Worm (Caenorhabditis elegans): ENCODE data around the gene ncs-4.

Gene ncs-4

ce11 chrX:10215429-10215828 is 39.1 kb downstream of the ncs-4 start, which contains the start of gene F44A6.4 (continued):
- no peak for TF ChIP-seq nhr-102 (tag; optimal IDR thresholded peaks at IDR 0.05)
- TF ChIP-seq sdz-12 (GFP tag; optimal IDR thresholded peaks at IDR 0.05), result no peak
- TF ChIP-seq nhr-237 (tag; optimal IDR thresholded peaks at IDR 0.05), result no peak
- TF ChIP-seq hmg-1.1 (GFP tag; IDR thresholded peaks at IDR 0.05), result 0 out of 2 replicates have a peak, but pooled peaks have one; percentile 21
- no peak for TF ChIP-seq egl-27 (tag; optimal IDR thresholded peaks at IDR 0.05)
- TF ChIP-seq nhr-48 (tag; optimal IDR thresholded peaks at IDR 0.05), result no peak
- no peak for TF ChIP-seq nhr-76 (tag; optimal IDR thresholded peaks at IDR 0.05)

ce11 chrX:10216344-10216743 is 40.0 kb downstream of the ncs-4 start:
- TF ChIP-seq mxl-3 (GFP tag; optimal IDR thresholded peaks at IDR 0.05), result peak; percentile 36
- TF ChIP-seq pqm-1 (tag; optimal IDR thresholded peaks at IDR 0.05), result peak; percentile 25
- TF ChIP-seq ceh-20 (GFP tag; IDR thresholded peaks at IDR 0.05), result peak; percentile 33; the same call in 1 of the 2 replicates
- TF ChIP-seq arid-1 (GFP tag; conservative IDR thresholded peaks at IDR 0.05), result no peak
- no peak for TF ChIP-seq nhr-76 (tag; optimal IDR thresholded peaks at IDR 0.05)
- no peak for TF ChIP-seq daf-12 (tag; optimal IDR thresholded peaks at IDR 0.05)
- peak; percentile 14 for TF ChIP-seq mep-1 (tag; optimal IDR thresholded peaks at IDR 0.05)
- no peak for TF ChIP-seq fos-1 (tag; optimal IDR thresholded peaks at IDR 0.05)
- peak; percentile 47 for TF ChIP-seq dve-1 (tag; optimal IDR thresholded peaks at IDR 0.05; ENCODE audit: insufficient read depth)
- TF ChIP-seq hlh-30 (tag; optimal IDR thresholded peaks at IDR 0.05; ENCODE audit: insufficient read depth), result peak; percentile 52
- no peak for TF ChIP-seq nhr-111 (GFP tag; optimal IDR thresholded peaks at IDR 0.05)
- 0 out of 2 replicates have a peak, but pooled peaks have one; percentile 22 for TF ChIP-seq tra-1 (GFP tag; IDR thresholded peaks at IDR 0.05)
- no peak for TF ChIP-seq lir-3 (tag; optimal IDR thresholded peaks at IDR 0.05)
- peak; percentile 84 for TF ChIP-seq nhr-28 (tag; optimal IDR thresholded peaks at IDR 0.05)
- TF ChIP-seq dmd-6 (GFP tag; IDR thresholded peaks at IDR 0.05), result peak; percentile 25; the same call in 1 of the 2 replicates
- TF ChIP-seq D1046.2 (GFP tag; IDR thresholded peaks at IDR 0.05), result no peak
- TF ChIP-seq daf-16 (GFP tag; optimal IDR thresholded peaks at IDR 0.05), result no peak
- peak; percentile 71 for TF ChIP-seq daf-16 (tag; optimal IDR thresholded peaks at IDR 0.05)
- TF ChIP-seq F44E2.7 (GFP tag; IDR thresholded peaks at IDR 0.05), result no peak
- no peak for TF ChIP-seq ZK546.5 (tag; optimal IDR thresholded peaks at IDR 0.05)
- no peak for TF ChIP-seq mxl-2 (GFP tag; conservative IDR thresholded peaks at IDR 0.05)
- TF ChIP-seq lin-38 (GFP tag; IDR thresholded peaks at IDR 0.05), result no peak
- no peak for TF ChIP-seq nhr-102 (tag; optimal IDR thresholded peaks at IDR 0.05)
- TF ChIP-seq rbr-2 (tag; optimal IDR thresholded peaks at IDR 0.05), result no peak
- TF ChIP-seq madf-9 (GFP tag; conservative IDR thresholded peaks at IDR 0.05), result no peak
- peak; percentile 85 for TF ChIP-seq php-3 (GFP tag; IDR thresholded peaks at IDR 0.05)
- TF ChIP-seq nhr-77 (tag; optimal IDR thresholded peaks at IDR 0.05), result peak; percentile 18
- no peak for TF ChIP-seq sdz-12 (GFP tag; optimal IDR thresholded peaks at IDR 0.05)
- peak in 1 of 2 experiments; percentile 8 for TF ChIP-seq mdl-1 (tag; optimal IDR thresholded peaks at IDR 0.05)
- TF ChIP-seq nhr-48 (tag; optimal IDR thresholded peaks at IDR 0.05), result no peak
- TF ChIP-seq hlh-11 (tag; optimal IDR thresholded peaks at IDR 0.05), result peak; percentile 65
- TF ChIP-seq aha-1 (tag), result peak; percentile 74
- no peak for TF ChIP-seq nhr-11 (tag; optimal IDR thresholded peaks at IDR 0.05)
- TF ChIP-seq T26A8.4 (GFP tag; IDR thresholded peaks at IDR 0.05), result peak; percentile 10; the same call in 1 of the 2 replicates

- TF ChIP-seq fos-1 (tag; optimal IDR thresholded peaks at IDR 0.05) (no peak), lin-39 (tag; optimal IDR thresholded peaks at IDR 0.05) (no peak), spr-1 (tag; optimal IDR thresholded peaks at IDR 0.05) (no peak), attf-4 (tag; optimal IDR thresholded peaks at IDR 0.05) (no peak), nhr-237 (tag; optimal IDR thresholded peaks at IDR 0.05) (no peak), ceh-82 (tag; optimal IDR thresholded peaks at IDR 0.05) (no peak), Y75B8A.6 (GFP tag; IDR thresholded peaks at IDR 0.05) (no peak), hlh-11 (tag; optimal IDR thresholded peaks at IDR 0.05) (no peak), nhr-48 (tag; optimal IDR thresholded peaks at IDR 0.05) (no peak), T26A8.4 (GFP tag; IDR thresholded peaks at IDR 0.05) (peak; percentile 54), lin-1 (GFP tag; IDR thresholded peaks at IDR 0.05) (no peak), D1046.2 (GFP tag; IDR thresholded peaks at IDR 0.05) (no peak), daf-8 (GFP tag; IDR thresholded peaks at IDR 0.05) (no peak), nhr-25 (tag; optimal IDR thresholded peaks at IDR 0.05; ENCODE audit: borderline replicate concordance, insufficient read depth) (no peak), daf-19 (GFP tag; conservative IDR thresholded peaks at IDR 0.05) (no peak), ceh-20 (GFP tag; IDR thresholded peaks at IDR 0.05) (peak; percentile 16; the same call in 1 of the 2 replicates), skn-1 (tag; optimal IDR thresholded peaks at IDR 0.05) (no peak), lin-13 (GFP tag; optimal IDR thresholded peaks at IDR 0.05) (no peak), T20F7.1 (GFP tag; optimal IDR thresholded peaks at IDR 0.05) (no peak), nhr-28 (tag; optimal IDR thresholded peaks at IDR 0.05) (no peak)
Observed at ce11 chrX:10216857-10217256, 40.5 kb downstream of the ncs-4 start.
